Fruit fly (Drosophila melanogaster): Measurements from ENCODE around the gene CG32263.

Gene CG32263

dm6 chr3L:3760395-3760997 is 50.4 kb downstream of the CG32263 start (continued):
- TF ChIP-seq unc-4 (GFP tag; IDR thresholded peaks at IDR 0.05; ENCODE audit: partially characterized antibody) (no peak), CG31224 (GFP tag; IDR thresholded peaks at IDR 0.05) (0 out of 2 replicates have a peak, but pooled peaks have one; percentile 13), lab (GFP tag; optimal IDR thresholded peaks at IDR 0.05) (peak; percentile 64), CG14050 (GFP tag; IDR thresholded peaks at IDR 0.05) (no peak; the same call in 2 of the 3 replicates), CG2202 (tag; optimal IDR thresholded peaks at IDR 0.05) (no peak), sd (tag; optimal IDR thresholded peaks at IDR 0.05) (peak; percentile 96), Tbp (GFP tag; optimal IDR thresholded peaks at IDR 0.05) (no peak), CG14667 (GFP tag; IDR thresholded peaks at IDR 0.05) (0 out of 2 replicates have a peak, but pooled peaks have one; percentile 13), CG14014 (GFP tag; IDR thresholded peaks at IDR 0.05) (peak; percentile 56; the same call in 1 of the 2 replicates), ara (GFP tag; IDR thresholded peaks at IDR 0.05) (no peak), ro (GFP tag; IDR thresholded peaks at IDR 0.05) (no peak), Camta (GFP tag; optimal IDR thresholded peaks at IDR 0.05) (peak; percentile 28), CG8388 (GFP tag; optimal IDR thresholded peaks at IDR 0.05) (no peak), HLH4C (GFP tag; IDR thresholded peaks at IDR 0.05; ENCODE audit: partially characterized antibody) (no peak), NFAT (GFP tag; IDR thresholded peaks at IDR 0.05) (0 out of 2 replicates have a peak, but pooled peaks have one; percentile 17), CG2199 (GFP tag; IDR thresholded peaks at IDR 0.05) (no peak), Sry-β (GFP tag; optimal IDR thresholded peaks at IDR 0.05) (no peak), CG43689 (GFP tag; IDR thresholded peaks at IDR 0.05) (no peak), CG7556 (GFP tag; optimal IDR thresholded peaks at IDR 0.05) (peak; percentile 4), CG6272 (GFP tag; IDR thresholded peaks at IDR 0.05) (no peak), D19A (tag; optimal IDR thresholded peaks at IDR 0.05) (peak; percentile 79), da (GFP tag; optimal IDR thresholded peaks at IDR 0.05) (no peak), CG16813 (GFP tag; IDR thresholded peaks at IDR 0.05; ENCODE audit: partially characterized antibody) (no peak), z (GFP tag; IDR thresholded peaks at IDR 0.05) (no peak), CG14965 (GFP tag; optimal IDR thresholded peaks at IDR 0.05; ENCODE audit: borderline replicate concordance) (no peak), Ptx1 (GFP tag; IDR thresholded peaks at IDR 0.05) (peak; percentile 64), Lim3 (GFP tag; IDR thresholded peaks at IDR 0.05) (no peak), zfh2 (GFP tag; optimal IDR thresholded peaks at IDR 0.05) (peak; percentile 12), fu2 (GFP tag; optimal IDR thresholded peaks at IDR 0.05) (no peak), chn (GFP tag; optimal IDR thresholded peaks at IDR 0.05) (no peak), vfl (GFP tag; optimal IDR thresholded peaks at IDR 0.05) (no peak), CG13424 (tag; optimal IDR thresholded peaks at IDR 0.05) (peak; percentile 40), CG32767 (GFP tag; IDR thresholded peaks at IDR 0.05) (0 out of 2 replicates have a peak, but pooled peaks have one; percentile 29), crp (GFP tag; optimal IDR thresholded peaks at IDR 0.05) (no peak), gro (GFP tag; optimal IDR thresholded peaks at IDR 0.05) (peak; percentile 55), repo (GFP tag; optimal IDR thresholded peaks at IDR 0.05) (no peak), CG3407 (GFP tag; optimal IDR thresholded peaks at IDR 0.05) (no peak), ERR (GFP tag; optimal IDR thresholded peaks at IDR 0.05) (no peak), Gsc (GFP tag; IDR thresholded peaks at IDR 0.05) (no peak), bab2 (GFP tag; optimal IDR thresholded peaks at IDR 0.05) (peak; percentile 16), Optix (GFP tag; IDR thresholded peaks at IDR 0.05) (no peak), CG30020 (tag; optimal IDR thresholded peaks at IDR 0.05) (no peak), Fer1 (GFP tag; optimal IDR thresholded peaks at IDR 0.05) (peak; percentile 21), dm (GFP tag; optimal IDR thresholded peaks at IDR 0.05) (no peak), E2f1 (GFP tag; IDR thresholded peaks at IDR 0.05) (no peak), CG17802 (tag; optimal IDR thresholded peaks at IDR 0.05) (no peak), CG2120 (GFP tag; optimal IDR thresholded peaks at IDR 0.05) (peak; percentile 75), CG6175 (GFP tag; IDR thresholded peaks at IDR 0.05) (peak; percentile 27; the same call in 1 of the 3 replicates), CG15514 (GFP tag; optimal IDR thresholded peaks at IDR 0.05) (peak; percentile 33), seq (GFP tag; IDR thresholded peaks at IDR 0.05) (peak; percentile 31; the same call in 1 of the 2 replicates), tap (tag; optimal IDR thresholded peaks at IDR 0.05) (no peak)

Data from whole organism, embryonic.